Fruit fly (Drosophila melanogaster): ENCODE results near the gene betaTub97EF.

betaTub97EF gene

DNA sequence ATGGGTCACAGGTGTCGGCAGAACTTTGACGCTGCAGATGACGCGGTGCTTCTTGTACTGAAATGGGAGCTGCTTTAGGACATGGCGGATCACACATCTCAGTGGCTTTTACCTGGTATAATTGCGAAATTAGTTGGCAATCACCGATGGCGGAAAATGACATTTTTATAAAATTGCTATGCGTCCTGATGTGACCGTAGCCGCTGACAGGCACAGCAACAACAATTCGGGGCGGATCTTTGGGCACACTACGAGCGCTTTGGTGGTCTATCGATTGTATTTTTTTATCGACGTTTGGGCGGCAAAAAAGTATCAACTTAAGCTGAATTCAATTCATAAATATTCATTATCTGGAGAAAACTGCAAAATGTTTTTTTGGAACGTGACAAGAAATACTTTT lies 34.3 kb downstream of the betaTub97EF start, which contains the start of gene CG4951 (continued):
- TF ChIP-seq CG7963 (GFP tag; IDR thresholded peaks at IDR 0.05; ENCODE audit: partially characterized antibody) (no peak), fd102C (GFP tag; optimal IDR thresholded peaks at IDR 0.05) (no peak), Ets97D (GFP tag; optimal IDR thresholded peaks at IDR 0.05) (peak; percentile 72), CrebB (tag; optimal IDR thresholded peaks at IDR 0.05) (no peak), CG15514 (GFP tag; optimal IDR thresholded peaks at IDR 0.05) (peak; percentile 68), phol (tag; optimal IDR thresholded peaks at IDR 0.05) (peak; percentile 63), CG4730 (GFP tag; IDR thresholded peaks at IDR 0.05) (no peak), CG6654 (GFP tag; optimal IDR thresholded peaks at IDR 0.05) (no peak), slp2 (GFP tag; optimal IDR thresholded peaks at IDR 0.05) (no peak), CG8089 (GFP tag; optimal IDR thresholded peaks at IDR 0.05) (no peak), CG2129 (GFP tag; IDR thresholded peaks at IDR 0.05; ENCODE audit: partially characterized antibody) (no peak), CG17802 (tag; optimal IDR thresholded peaks at IDR 0.05) (no peak), Neu2 (GFP tag; optimal IDR thresholded peaks at IDR 0.05; ENCODE audit: borderline replicate concordance) (no peak), CG7556 (GFP tag; optimal IDR thresholded peaks at IDR 0.05) (no peak), Trl (optimal IDR thresholded peaks at IDR 0.05) (no peak), Trl (GFP tag; optimal IDR thresholded peaks at IDR 0.05) (no peak), Camta (GFP tag; optimal IDR thresholded peaks at IDR 0.05) (no peak), row (GFP tag; IDR thresholded peaks at IDR 0.05) (no peak), CG17359 (tag; optimal IDR thresholded peaks at IDR 0.05) (no peak), Jarid2 (GFP tag; optimal IDR thresholded peaks at IDR 0.05) (no peak), Ets65A (GFP tag) (no peak), sens-2 (GFP tag; IDR thresholded peaks at IDR 0.05) (no peak), CG10431 (GFP tag; optimal IDR thresholded peaks at IDR 0.05) (no peak), Xbp1 (GFP tag; optimal IDR thresholded peaks at IDR 0.05) (no peak), CG16863 (GFP tag; optimal IDR thresholded peaks at IDR 0.05) (no peak), Nf-YA (GFP tag; IDR thresholded peaks at IDR 0.05) (no peak), pzg (GFP tag; optimal IDR thresholded peaks at IDR 0.05) (peak; percentile 91), CG12104 (GFP tag; optimal IDR thresholded peaks at IDR 0.05) (no peak), CG14710 (tag; optimal IDR thresholded peaks at IDR 0.05) (peak; percentile 40), CTCF (GFP tag; optimal IDR thresholded peaks at IDR 0.05) (no peak), exex (tag; optimal IDR thresholded peaks at IDR 0.05) (no peak), chn (GFP tag; optimal IDR thresholded peaks at IDR 0.05) (no peak), CG33557 (GFP tag; optimal IDR thresholded peaks at IDR 0.05) (no peak), CG12155 (GFP tag; optimal IDR thresholded peaks at IDR 0.05) (no peak), NFAT (GFP tag; IDR thresholded peaks at IDR 0.05) (no peak), sisA (GFP tag; IDR thresholded peaks at IDR 0.05) (no peak), CG4707 (GFP tag; optimal IDR thresholded peaks at IDR 0.05) (no peak), CG32767 (GFP tag; IDR thresholded peaks at IDR 0.05) (no peak), Oaz (GFP tag; IDR thresholded peaks at IDR 0.05) (no peak), CG1792 (GFP tag; optimal IDR thresholded peaks at IDR 0.05) (no peak), prd (optimal IDR thresholded peaks at IDR 0.05) (no peak), prd (GFP tag; IDR thresholded peaks at IDR 0.05) (no peak), croc (GFP tag; conservative IDR thresholded peaks at IDR 0.05) (no peak), CG32772 (GFP tag; IDR thresholded peaks at IDR 0.05) (no peak), pb (GFP tag; optimal IDR thresholded peaks at IDR 0.05) (no peak), sr (GFP tag; IDR thresholded peaks at IDR 0.05) (no peak), ase (GFP tag; IDR thresholded peaks at IDR 0.05) (no peak), grau (tag; optimal IDR thresholded peaks at IDR 0.05) (no peak), Drgx (GFP tag; IDR thresholded peaks at IDR 0.05) (no peak), ash1 (GFP tag; optimal IDR thresholded peaks at IDR 0.05) (no peak), nom (GFP tag; optimal IDR thresholded peaks at IDR 0.05) (no peak), tap (tag; optimal IDR thresholded peaks at IDR 0.05) (no peak), CG6791 (GFP tag; IDR thresholded peaks at IDR 0.05; ENCODE audit: partially characterized antibody) (peak; percentile 61; the same call in 2 of the 3 replicates)
